Worm (Caenorhabditis elegans) whole organism, midembryonic: Measurements from ENCODE around the gene T08D10.5.

Experiments used
- flt-1 ChIP-seq: fragments of 200-800 bp; sonication (Bioruptor generic); IDR thresholded peaks from 2 replicates; pipeline ENCODE4 v1.3.6; 2022; ENCODE audit warnings: missing genetic modification characterization, missing compliant biosample characterization
- klf-2 ChIP-seq: fragments of 200-800 bp; sonication (Bioruptor generic); conservative IDR thresholded peaks from 2 replicates; pipeline ENCODE4 v1.3.6; 2022; ENCODE audit warnings: missing genetic modification reagents, missing genetic modification characterization, missing compliant biosample characterization

- TF ChIP-seq klf-2 (GFP tag; lab: Robert Waterston, UW) (no peak), flt-1 (GFP tag; lab: Robert Waterston, UW) (no peak)
Measured at ce11 chrX:11969554-11969953, 12.2 kb downstream of the T08D10.5 start.
